Fruit fly (Drosophila melanogaster) whole organism, embryonic: ENCODE results near the gene Miga.
A peak's percentile ranks its signal among the peaks of the same experiment; 100 is the strongest.

Experiments used
- Adf1 ChIP-seq: fragments of 200-800 bp; sonication (Bioruptor generic); IDR thresholded peaks from 2 replicates; pipeline ENCODE4 v1.3.6; 2022; ENCODE audit warnings: missing biosample characterization, missing genetic modification characterization
- CG10431 ChIP-seq: fragments of 200-800 bp; sonication (Bioruptor generic); optimal IDR thresholded peaks from 3 replicates; lab custom pipeline; 2018; ENCODE audit warnings: missing biosample characterization, mild to moderate bottlenecking, missing genetic modification characterization
- CG10979 ChIP-seq: fragments of 200-800 bp; sonication (Bioruptor generic); optimal IDR thresholded peaks from 2 replicates; lab custom pipeline; 2018; ENCODE audit warnings: missing biosample characterization, mild to moderate bottlenecking, missing genetic modification characterization, moderate library complexity
- CG11085 ChIP-seq: fragments of 200-800 bp; sonication (Bioruptor generic); IDR thresholded peaks from 2 replicates; pipeline ENCODE4 v1.3.6; 2022; ENCODE audit warnings: missing biosample characterization, missing genetic modification characterization
- CG11456 ChIP-seq: fragments of 200-800 bp; sonication (Bioruptor generic); IDR thresholded peaks from 3 replicates; pipeline ENCODE4 v1.3.6; 2022; ENCODE audit warnings: missing biosample characterization, missing genetic modification characterization
- CG11695 ChIP-seq: fragments of 200-800 bp; sonication (Bioruptor generic); IDR thresholded peaks from 3 replicates; pipeline ENCODE4 v1.3.6; 2022; ENCODE audit warnings: missing biosample characterization, missing genetic modification characterization
- CG12769 ChIP-seq: fragments of 200-800 bp; sonication (Bioruptor generic); optimal IDR thresholded peaks from 2 replicates; lab custom pipeline; 2019; ENCODE audit warnings: missing biosample characterization, mild to moderate bottlenecking, missing genetic modification characterization, moderate library complexity
- CG13296 ChIP-seq: fragments of 200-800 bp; sonication (Bioruptor generic); optimal IDR thresholded peaks from 3 replicates; lab custom pipeline; 2018; ENCODE audit warnings: missing biosample characterization, mild to moderate bottlenecking, missing genetic modification characterization
- CG13894 ChIP-seq: fragments of 200-800 bp; sonication (Bioruptor generic); optimal IDR thresholded peaks from 3 replicates; lab custom pipeline; 2018; ENCODE audit warnings: missing biosample characterization, mild to moderate bottlenecking, missing genetic modification characterization, moderate library complexity
- CG16779 ChIP-seq: fragments of 200-800 bp; sonication (Bioruptor generic); IDR thresholded peaks from 2 replicates; pipeline ENCODE4 v1.3.6; 2022; ENCODE audit warnings: missing biosample characterization, missing genetic modification characterization
- CG18599 ChIP-seq: fragments of 200-800 bp; sonication (Bioruptor generic); optimal IDR thresholded peaks from 3 replicates; lab custom pipeline; 2017; ENCODE audit warnings: missing biosample characterization, missing genetic modification characterization, mild to moderate bottlenecking, moderate library complexity, missing genetic modification reagents
- CG31365 ChIP-seq: fragments of 200-800 bp; sonication (Bioruptor generic); optimal IDR thresholded peaks from 2 replicates; lab custom pipeline; 2018; ENCODE audit warnings: missing biosample characterization, mild to moderate bottlenecking, missing genetic modification characterization
- CG32532 ChIP-seq: fragments of 200-800 bp; sonication (Bioruptor generic); IDR thresholded peaks from 2 replicates; pipeline ENCODE4 v1.3.6; 2022; ENCODE audit warnings: missing biosample characterization, missing genetic modification characterization
- CG3281 ChIP-seq: fragments of 200-800 bp; sonication (Bioruptor generic); optimal IDR thresholded peaks from 3 replicates; lab custom pipeline; 2017; ENCODE audit warnings: missing biosample characterization, mild to moderate bottlenecking, missing genetic modification characterization
- CG3847 ChIP-seq: fragments of 200-800 bp; sonication (Bioruptor generic); IDR thresholded peaks from 2 replicates; pipeline ENCODE4 v1.3.6; 2022; ENCODE audit warnings: missing biosample characterization, missing genetic modification characterization
- CG4820 ChIP-seq: fragments of 200-800 bp; sonication (Bioruptor generic); optimal IDR thresholded peaks from 3 replicates; lab custom pipeline; 2016; ENCODE audit warnings: missing biosample characterization, missing genetic modification characterization
- CG7839 ChIP-seq: fragments of 200-800 bp; sonication (Bioruptor generic); optimal IDR thresholded peaks from 3 replicates; lab custom pipeline; 2018; ENCODE audit warnings: missing biosample characterization, mild to moderate bottlenecking, missing genetic modification characterization, moderate library complexity
- CG9215 ChIP-seq: fragments of 200-800 bp; sonication (Bioruptor generic); IDR thresholded peaks from 2 replicates; pipeline ENCODE4 v1.3.6; 2022; ENCODE audit warnings: missing biosample characterization, missing genetic modification characterization
- CHES-1-like ChIP-seq: fragments of 200-800 bp; sonication (Bioruptor generic); optimal IDR thresholded peaks from 2 replicates; lab custom pipeline; 2016; ENCODE audit warnings: missing biosample characterization, missing genetic modification characterization
- Fer1 ChIP-seq: fragments of 200-800 bp; sonication (Bioruptor generic); optimal IDR thresholded peaks from 2 replicates; lab custom pipeline; 2017; ENCODE audit warnings: missing biosample characterization, mild to moderate bottlenecking, missing genetic modification characterization
- HLH4C ChIP-seq: fragments of 200-800 bp; sonication (Bioruptor generic); IDR thresholded peaks from 3 replicates; pipeline ENCODE4 v1.3.6; 2022; ENCODE audit warnings: missing biosample characterization, missing genetic modification characterization; ENCODE audit not compliant: partially characterized antibody
- Hey ChIP-seq: fragments of 200-800 bp; sonication (Bioruptor generic); optimal IDR thresholded peaks from 3 replicates; lab custom pipeline; 2018; ENCODE audit warnings: missing biosample characterization, mild to moderate bottlenecking, missing genetic modification characterization
- Hmr ChIP-seq: fragments of 200-800 bp; sonication (Bioruptor generic); optimal IDR thresholded peaks from 3 replicates; lab custom pipeline; 2017; ENCODE audit warnings: mild to moderate bottlenecking, missing biosample characterization, missing genetic modification reagents, missing genetic modification characterization
- Jarid2 ChIP-seq: fragments of 200-800 bp; sonication (Bioruptor generic); optimal IDR thresholded peaks from 3 replicates; lab custom pipeline; 2017; ENCODE audit warnings: mild to moderate bottlenecking, missing biosample characterization, missing genetic modification reagents, missing genetic modification characterization
- Meics ChIP-seq: fragments of 200-800 bp; sonication (Bioruptor generic); optimal IDR thresholded peaks from 2 replicates; lab custom pipeline; 2017; ENCODE audit warnings: missing biosample characterization, mild to moderate bottlenecking, missing genetic modification characterization
- NC2β ChIP-seq: fragments of 200-800 bp; sonication (Bioruptor generic); optimal IDR thresholded peaks from 2 replicates; lab custom pipeline; 2016; ENCODE audit warnings: missing biosample characterization, missing genetic modification characterization
- Stat92E ChIP-seq, 3 experiments: fragments of >200 bp in 2 of 3; fragments of 200-800 bp in 1 of 3; sonication (Bioruptor generic) in 1 of 3; optimal IDR thresholded peaks; 2 replicates each; lab custom pipeline; 2017 to 2019; ENCODE audit warnings: missing biosample characterization in 3 of 3, missing genetic modification characterization in 3 of 3, mild to moderate bottlenecking in 1 of 3, moderate library complexity in 1 of 3
- Xrp1 ChIP-seq: fragments of 200-800 bp; sonication (Bioruptor generic); IDR thresholded peaks from 2 replicates; pipeline ENCODE4 v1.3.6; 2022; ENCODE audit warnings: missing biosample characterization, missing genetic modification characterization
- YL-1 ChIP-seq: fragments of 200-800 bp; sonication (Bioruptor generic); optimal IDR thresholded peaks from 3 replicates; lab custom pipeline; 2017; ENCODE audit warnings: missing biosample characterization, mild to moderate bottlenecking, missing genetic modification characterization
- abd-A ChIP-seq: fragments of 200-800 bp; sonication (Bioruptor generic); optimal IDR thresholded peaks from 3 replicates; lab custom pipeline; 2019; ENCODE audit warnings: missing biosample characterization, mild to moderate bottlenecking, missing genetic modification characterization, moderate library complexity
- al ChIP-seq: fragments of 200-800 bp; sonication (Bioruptor generic); IDR thresholded peaks from 2 replicates; pipeline ENCODE4 v1.3.6; 2022; ENCODE audit warnings: missing biosample characterization, missing genetic modification characterization
- bbx ChIP-seq: fragments of 200-800 bp; sonication (Bioruptor generic); IDR thresholded peaks from 2 replicates; pipeline ENCODE4 v1.3.6; 2022; ENCODE audit warnings: missing biosample characterization, missing genetic modification characterization; ENCODE audit not compliant: partially characterized antibody
- ci ChIP-seq: fragments of 200-800 bp; sonication (Bioruptor generic); IDR thresholded peaks from 3 replicates; pipeline ENCODE4 v1.3.6; 2022; ENCODE audit warnings: missing biosample characterization, missing genetic modification characterization
- crol ChIP-seq: fragments of 200-800 bp; sonication (Bioruptor generic); IDR thresholded peaks from 2 replicates; pipeline ENCODE4 v1.3.6; 2022; ENCODE audit warnings: missing biosample characterization, missing genetic modification characterization
- fd102C ChIP-seq: fragments of 200-800 bp; sonication (Bioruptor generic); optimal IDR thresholded peaks from 2 replicates; lab custom pipeline; 2018; ENCODE audit warnings: missing biosample characterization, mild to moderate bottlenecking, missing genetic modification characterization, moderate library complexity
- ftz-f1 ChIP-seq: fragments of 200-800 bp; sonication (Bioruptor generic); optimal IDR thresholded peaks from 2 replicates; lab custom pipeline; 2016; ENCODE audit warnings: missing biosample characterization, missing genetic modification characterization
- gcm ChIP-seq: fragments of 200-800 bp; sonication (Bioruptor generic); optimal IDR thresholded peaks from 2 replicates; lab custom pipeline; 2019; ENCODE audit warnings: missing biosample characterization, mild to moderate bottlenecking, missing genetic modification characterization, moderate library complexity
- gt ChIP-seq: fragments of 200-800 bp; sonication (Bioruptor generic); IDR thresholded peaks from 2 replicates; pipeline ENCODE4 v1.3.6; 2022; ENCODE audit warnings: missing biosample characterization, missing genetic modification characterization
- hth ChIP-seq: fragments of >200 bp; optimal IDR thresholded peaks from 2 replicates; lab custom pipeline; 2017; ENCODE audit warnings: inconsistent platforms
- nau ChIP-seq: fragments of 200-800 bp; sonication (Bioruptor generic); optimal IDR thresholded peaks from 3 replicates; lab custom pipeline; 2017; ENCODE audit warnings: missing biosample characterization, mild to moderate bottlenecking, missing genetic modification characterization, missing genetic modification reagents
- odd ChIP-seq: fragments of 200-800 bp; sonication (Bioruptor generic); optimal IDR thresholded peaks from 2 replicates; lab custom pipeline; 2017; ENCODE audit warnings: missing biosample characterization, mild to moderate bottlenecking, missing genetic modification characterization
- onecut ChIP-seq: fragments of 200-800 bp; sonication (Bioruptor generic); IDR thresholded peaks from 2 replicates; pipeline ENCODE4 v1.3.6; 2022; ENCODE audit warnings: missing biosample characterization, missing genetic modification characterization
- pan ChIP-seq, 4 experiments: fragments of >200 bp in 3 of 4; fragments of 200-800 bp in 1 of 4; sonication (Bioruptor generic) in 1 of 4; optimal IDR thresholded peaks in 3 of 4; IDR thresholded peaks in 1 of 4; 2 replicates each; pipeline versions ENCODE4 v1.3.6 to Lab custom; 2017 to 2022; ENCODE audit warnings: missing biosample characterization in 2 of 4, missing genetic modification characterization in 2 of 4, mixed read lengths in 1 of 4
- peb ChIP-seq: fragments of 200-800 bp; sonication (Bioruptor generic); IDR thresholded peaks from 2 replicates; pipeline ENCODE4 v1.3.6; 2022; ENCODE audit warnings: missing biosample characterization, missing genetic modification characterization
- pros ChIP-seq: fragments of 200-800 bp; sonication (Bioruptor generic); optimal IDR thresholded peaks from 3 replicates; lab custom pipeline; 2019; ENCODE audit warnings: missing biosample characterization, mild to moderate bottlenecking, missing genetic modification characterization, moderate library complexity
- repo ChIP-seq: fragments of 200-800 bp; sonication (Bioruptor generic); optimal IDR thresholded peaks from 2 replicates; lab custom pipeline; 2016; ENCODE audit warnings: missing biosample characterization, missing genetic modification characterization
- scrt ChIP-seq: fragments of 200-800 bp; sonication (Bioruptor generic); optimal IDR thresholded peaks from 2 replicates; lab custom pipeline; 2018; ENCODE audit warnings: missing biosample characterization, mild to moderate bottlenecking, missing genetic modification characterization, moderate library complexity
- sens ChIP-seq: fragments of 200-800 bp; sonication (Bioruptor generic); peaks from one replicate; lab custom pipeline; 2016; ENCODE audit warnings: missing biosample characterization, missing genetic modification characterization
- slbo ChIP-seq: fragments of 200-800 bp; sonication (Bioruptor generic); IDR thresholded peaks from 2 replicates; pipeline ENCODE4 v1.3.6; 2022; ENCODE audit warnings: missing biosample characterization, missing genetic modification characterization
- tap ChIP-seq: fragments of 200-800 bp; optimal IDR thresholded peaks from 3 replicates; lab custom pipeline; 2019; ENCODE audit warnings: missing biosample characterization, mild to moderate bottlenecking, missing genetic modification characterization, moderate library complexity

Gene Miga

dm6 chrX:8411532-8411960 lies 26.1 kb downstream of the Miga start, which contains the start of gene lawc (continued):
- TF ChIP-seq Hey (peak; percentile 16), CG3847 (GFP tag; lab: Robert Waterston, UW) (peak; percentile 35; the same call in 1 of the 2 replicates), CG13296 (GFP tag; lab: Kevin White, UChicago) (peak; percentile 67), YL-1 (GFP tag; lab: Kevin White, UChicago) (peak; percentile 36), scrt (GFP tag; lab: Kevin White, UChicago) (peak; percentile 65), hth (lab: Kevin White, UChicago) (no peak), slbo (GFP tag; lab: Robert Waterston, UW) (no peak), CG32532 (GFP tag; lab: Robert Waterston, UW) (peak; percentile 60), crol (GFP tag; lab: Robert Waterston, UW) (peak; percentile 93), ftz-f1 (GFP tag; lab: Kevin White, UChicago) (peak; percentile 7), peb (GFP tag; lab: Robert Waterston, UW) (0 out of 2 replicates have a peak, but pooled peaks have one; percentile 12), pan (optimal IDR thresholded peaks at IDR 0.05; lab: Kevin White, UChicago) (no peak), pan (GFP tag; optimal IDR thresholded peaks at IDR 0.05 in 1 of 2, IDR thresholded peaks at IDR 0.05 in 1 of 2) (no peak), HLH4C (GFP tag; lab: Robert Waterston, UW) (peak; percentile 13; the same call in 1 of the 3 replicates), CG11085 (GFP tag; lab: Robert Waterston, UW) (peak; percentile 43; the same call in 1 of the 2 replicates), gt (GFP tag; lab: Robert Waterston, UW) (no peak), CG16779 (GFP tag; lab: Robert Waterston, UW) (peak; percentile 64; the same call in 1 of the 2 replicates), Xrp1 (GFP tag; lab: Robert Waterston, UW) (peak; percentile 45), CG12769 (peak; percentile 65), onecut (GFP tag; lab: Robert Waterston, UW) (peak; percentile 85), CG18599 (GFP tag; lab: Kevin White, UChicago) (peak; percentile 84), CG3281 (GFP tag; lab: Kevin White, UChicago) (peak; percentile 54), CG13894 (tag; lab: Kevin White, UChicago) (peak; percentile 59), Adf1 (peak; percentile 94), CG10979 (tag; lab: Kevin White, UChicago) (peak; percentile 1), fd102C (GFP tag; lab: Kevin White, UChicago) (no peak), Hmr (GFP tag; lab: Kevin White, UChicago) (peak; percentile 72), ci (GFP tag; lab: Robert Waterston, UW) (peak; percentile 91), CG11695 (0 out of 3 replicates have a peak, but pooled peaks have one; percentile 66), odd (GFP tag; lab: Kevin White, UChicago) (peak; percentile 59), Jarid2 (GFP tag; lab: Kevin White, UChicago) (peak; percentile 82), CG31365 (tag; lab: Kevin White, UChicago) (peak; percentile 53), abd-A (tag; lab: Kevin White, UChicago) (peak; percentile 77), CG10431 (peak; percentile 45), Stat92E (GFP tag; optimal IDR thresholded peaks at IDR 0.05; lab: Kevin White, UChicago) (peak in 1 of 3 experiments; percentile 36), repo (no peak), nau (GFP tag; lab: Kevin White, UChicago) (peak; percentile 47), CG11456 (GFP tag; lab: Robert Waterston, UW) (no peak), gcm (GFP tag; lab: Kevin White, UChicago) (peak; percentile 30), CHES-1-like (GFP tag; lab: Kevin White, UChicago) (peak; percentile 20), Fer1 (GFP tag; lab: Kevin White, UChicago) (peak; percentile 80), al (GFP tag; lab: Robert Waterston, UW) (no peak), CG9215 (GFP tag; lab: Robert Waterston, UW) (no peak), NC2β (peak; percentile 12), pros (peak; percentile 44), bbx (GFP tag; lab: Robert Waterston, UW) (peak; percentile 40; the same call in 1 of the 2 replicates), CG7839 (peak; percentile 11), tap (peak; percentile 7), sens (GFP tag; lab: Kevin White, UChicago) (peak; percentile 53), Meics (peak; percentile 60), CG4820 (GFP tag; lab: Kevin White, UChicago) (no peak)
